Fruit fly (Drosophila melanogaster): ENCODE data around the gene He.

The He gene

DNA sequence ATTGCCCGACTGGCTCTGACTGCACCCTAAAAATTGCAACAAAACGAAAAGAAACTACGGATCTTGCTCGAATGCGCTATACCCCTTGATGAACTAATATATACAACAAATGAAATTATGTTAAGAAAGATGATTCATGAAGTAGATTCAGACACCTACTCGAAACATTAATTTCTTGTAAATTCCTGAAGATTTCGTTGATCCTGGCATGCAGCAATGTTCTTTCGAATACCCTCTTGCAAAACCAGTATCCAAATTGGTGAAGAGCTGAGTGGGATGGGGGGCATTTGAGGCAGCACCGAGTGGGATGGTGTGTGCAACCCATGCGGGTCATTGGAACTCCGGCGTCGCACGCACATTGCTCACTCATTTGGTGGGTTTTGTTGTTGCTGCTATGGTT, 17.0 kb downstream of the He start:
- TF ChIP-seq Sin3A (optimal IDR thresholded peaks at IDR 0.05) (no peak), psq (optimal IDR thresholded peaks at IDR 0.05) (no peak), insv (optimal IDR thresholded peaks at IDR 0.05) (no peak), Myc (optimal IDR thresholded peaks at IDR 0.05) (no peak), h (optimal IDR thresholded peaks at IDR 0.05) (no peak), ttk (optimal IDR thresholded peaks at IDR 0.05) (no peak)

DNA sequence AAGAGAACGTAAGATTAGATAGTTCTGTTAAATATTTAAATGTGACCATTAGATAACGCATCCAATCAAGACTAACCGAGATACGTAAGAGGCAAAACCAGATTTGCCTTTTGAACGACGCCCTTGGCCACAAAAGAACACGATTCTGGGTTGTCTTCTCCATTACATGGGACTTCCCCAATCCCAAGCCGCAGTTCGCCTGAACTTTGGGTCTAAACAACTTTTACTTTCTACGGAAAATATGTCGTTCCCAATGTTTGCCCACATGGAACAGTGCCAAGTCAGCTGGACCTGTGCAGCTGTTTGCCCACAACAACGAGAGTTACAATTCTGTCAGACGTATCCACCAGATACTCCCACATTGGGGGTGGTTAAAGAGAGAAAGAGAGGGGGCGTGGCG, 23.0 kb downstream of the He start:
- no peak for TF ChIP-seq h (optimal IDR thresholded peaks at IDR 0.05)
- TF ChIP-seq insv (optimal IDR thresholded peaks at IDR 0.05) = no peak
- no peak for TF ChIP-seq Sin3A (optimal IDR thresholded peaks at IDR 0.05)
- TF ChIP-seq ttk (optimal IDR thresholded peaks at IDR 0.05) = no peak
- TF ChIP-seq psq (optimal IDR thresholded peaks at IDR 0.05) = no peak
- TF ChIP-seq Myc (optimal IDR thresholded peaks at IDR 0.05) = no peak

DNA sequence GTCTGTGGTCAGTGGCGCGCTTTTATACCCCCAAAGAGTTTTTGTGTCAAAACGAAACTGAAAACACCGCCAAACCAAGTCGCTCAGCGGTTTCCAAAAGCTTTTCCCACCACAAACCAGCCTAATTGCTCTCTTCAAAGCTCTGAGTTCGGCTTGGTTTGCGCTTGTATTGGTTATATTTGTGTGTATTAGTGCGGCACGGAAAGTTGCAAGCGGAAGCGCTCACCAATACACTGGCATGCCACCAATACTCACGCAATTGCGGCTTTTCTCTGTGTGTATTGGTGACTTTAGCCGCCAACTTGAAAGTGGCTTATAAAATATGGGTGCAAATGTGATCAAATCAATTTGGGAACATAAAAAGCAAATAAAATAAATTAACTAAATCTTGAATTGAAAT, 25.3 kb downstream of the He start, which contains the start of gene Vajk3:
Vajk3 (minus strand) TSS at position 1 of the 400 bp plus-strand sequence.
- no peak for TF ChIP-seq psq (optimal IDR thresholded peaks at IDR 0.05)
- no peak for TF ChIP-seq insv (optimal IDR thresholded peaks at IDR 0.05)
- TF ChIP-seq ttk (optimal IDR thresholded peaks at IDR 0.05) = no peak
- no peak for TF ChIP-seq h (optimal IDR thresholded peaks at IDR 0.05)
- no peak for TF ChIP-seq Myc (optimal IDR thresholded peaks at IDR 0.05)
- no peak for TF ChIP-seq Sin3A (optimal IDR thresholded peaks at IDR 0.05)

- TF ChIP-seq Sin3A (optimal IDR thresholded peaks at IDR 0.05) (no peak), insv (optimal IDR thresholded peaks at IDR 0.05) (no peak), Myc (optimal IDR thresholded peaks at IDR 0.05) (no peak), ttk (optimal IDR thresholded peaks at IDR 0.05) (no peak), psq (optimal IDR thresholded peaks at IDR 0.05) (no peak), h (optimal IDR thresholded peaks at IDR 0.05) (no peak)
Measured at dm6 chr2L:13934542-13935065, 38.1 kb downstream of the He start, which contains the start of gene Vajk2. TSS of gene Vajk2 (minus strand) at chr2L:13934692.

dm6 chr2L:13931318-13931717, 41.4 kb downstream of the He start, which contains the start of gene CG42711:
TSS of gene CG42711 (minus strand) at chr2L:13931362.
- TF ChIP-seq ttk (optimal IDR thresholded peaks at IDR 0.05) (no peak), insv (optimal IDR thresholded peaks at IDR 0.05) (no peak), Sin3A (optimal IDR thresholded peaks at IDR 0.05) (no peak), h (optimal IDR thresholded peaks at IDR 0.05) (no peak), psq (optimal IDR thresholded peaks at IDR 0.05) (no peak), Myc (optimal IDR thresholded peaks at IDR 0.05) (no peak)

dm6 chr2L:13928461-13928860, 44.3 kb downstream of the He start:
- TF ChIP-seq Myc (optimal IDR thresholded peaks at IDR 0.05) = no peak
- TF ChIP-seq ttk (optimal IDR thresholded peaks at IDR 0.05) = no peak
- no peak for TF ChIP-seq h (optimal IDR thresholded peaks at IDR 0.05)

- TF ChIP-seq psq (optimal IDR thresholded peaks at IDR 0.05) = no peak
- TF ChIP-seq h (optimal IDR thresholded peaks at IDR 0.05) = no peak
- TF ChIP-seq ttk (optimal IDR thresholded peaks at IDR 0.05) = no peak
- no peak for TF ChIP-seq insv (optimal IDR thresholded peaks at IDR 0.05)
- TF ChIP-seq Myc (optimal IDR thresholded peaks at IDR 0.05) = no peak
- no peak for TF ChIP-seq Sin3A (optimal IDR thresholded peaks at IDR 0.05)
Measured at dm6 chr2L:13925699-13926098, 47.0 kb downstream of the He start.

dm6 chr2L:13923984-13924383, 48.8 kb downstream of the He start:
- no peak for TF ChIP-seq ttk (optimal IDR thresholded peaks at IDR 0.05)
- no peak for TF ChIP-seq Sin3A (optimal IDR thresholded peaks at IDR 0.05)
- TF ChIP-seq Myc (optimal IDR thresholded peaks at IDR 0.05) = no peak
- TF ChIP-seq psq (optimal IDR thresholded peaks at IDR 0.05) = no peak
- TF ChIP-seq h (optimal IDR thresholded peaks at IDR 0.05) = no peak
- no peak for TF ChIP-seq insv (optimal IDR thresholded peaks at IDR 0.05)

DNA sequence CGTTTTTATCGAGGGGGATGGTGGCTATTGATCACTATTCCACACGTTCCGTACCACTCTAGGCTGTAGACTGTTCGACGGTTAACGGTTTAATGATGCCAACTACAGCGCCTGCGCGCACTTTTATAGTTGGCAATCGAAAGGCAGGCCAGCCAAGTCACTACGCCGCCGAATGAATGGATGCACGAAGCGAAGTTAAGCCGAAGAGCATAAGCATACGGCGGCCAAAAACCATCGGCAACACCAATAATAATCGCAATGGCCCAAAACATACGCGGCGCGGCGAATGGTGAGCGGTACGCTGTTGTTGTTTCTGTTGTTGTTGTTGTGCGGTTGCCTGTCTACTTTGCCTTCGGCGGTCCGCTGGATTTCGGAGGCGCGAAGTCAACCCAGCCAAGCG, 49.3 kb downstream of the He start, which contains the start of gene Vajk1:
Vajk1 (minus strand) TSS at position 101 of the 400 bp plus-strand sequence.
- TF ChIP-seq Myc (optimal IDR thresholded peaks at IDR 0.05) (no peak), h (optimal IDR thresholded peaks at IDR 0.05) (no peak), Sin3A (optimal IDR thresholded peaks at IDR 0.05) (no peak), insv (optimal IDR thresholded peaks at IDR 0.05) (no peak), ttk (optimal IDR thresholded peaks at IDR 0.05) (no peak), psq (optimal IDR thresholded peaks at IDR 0.05) (no peak)
